Fruit fly (Drosophila melanogaster) whole organism, adult: Measurements from ENCODE around the gene CG31091.

Source experiments
- CG11617 ChIP-seq: fragments of 200-800 bp; sonication (Bioruptor generic); optimal IDR thresholded peaks from 2 replicates; lab custom pipeline; 2017; ENCODE audit warnings: mild to moderate bottlenecking, missing biosample characterization, missing genetic modification reagents, missing genetic modification characterization
- CG12768 ChIP-seq: fragments of 200-800 bp; sonication (Bioruptor generic); optimal IDR thresholded peaks from 2 replicates; lab custom pipeline; 2017; ENCODE audit warnings: missing biosample characterization, missing genetic modification characterization, mild to moderate bottlenecking, moderate library complexity, missing genetic modification reagents
- CG14711 ChIP-seq: fragments of 200-800 bp; sonication (Bioruptor generic); optimal IDR thresholded peaks from 2 replicates; lab custom pipeline; 2018; ENCODE audit warnings: missing biosample characterization, mild to moderate bottlenecking, missing genetic modification characterization, moderate library complexity
- CG33017 ChIP-seq: fragments of 200-800 bp; sonication (Bioruptor generic); optimal IDR thresholded peaks from 2 replicates; lab custom pipeline; 2018; ENCODE audit warnings: missing biosample characterization, mild to moderate bottlenecking, missing genetic modification characterization, moderate library complexity
- CG7045 ChIP-seq: fragments of 200-800 bp; sonication (Bioruptor generic); optimal IDR thresholded peaks from 2 replicates; lab custom pipeline; 2017; ENCODE audit warnings: missing biosample characterization, mild to moderate bottlenecking, missing genetic modification characterization
- Crg-1 ChIP-seq: fragments of 200-800 bp; sonication (Bioruptor generic); optimal IDR thresholded peaks from 2 replicates; lab custom pipeline; 2016; ENCODE audit warnings: missing biosample characterization, missing genetic modification characterization
- Hr96 ChIP-seq: fragments of 200-800 bp; sonication (Bioruptor generic); optimal IDR thresholded peaks from 2 replicates; lab custom pipeline; 2016; ENCODE audit warnings: missing biosample characterization, missing genetic modification characterization
- cic ChIP-seq: fragments of 200-800 bp; sonication (Bioruptor generic); optimal IDR thresholded peaks from 2 replicates; lab custom pipeline; 2017; ENCODE audit warnings: missing biosample characterization, mild to moderate bottlenecking, missing genetic modification characterization, moderate library complexity
- cnc ChIP-seq, 2 experiments: fragments of >200 bp; optimal IDR thresholded peaks; 2 replicates each; lab custom pipeline; 2017

DNA sequence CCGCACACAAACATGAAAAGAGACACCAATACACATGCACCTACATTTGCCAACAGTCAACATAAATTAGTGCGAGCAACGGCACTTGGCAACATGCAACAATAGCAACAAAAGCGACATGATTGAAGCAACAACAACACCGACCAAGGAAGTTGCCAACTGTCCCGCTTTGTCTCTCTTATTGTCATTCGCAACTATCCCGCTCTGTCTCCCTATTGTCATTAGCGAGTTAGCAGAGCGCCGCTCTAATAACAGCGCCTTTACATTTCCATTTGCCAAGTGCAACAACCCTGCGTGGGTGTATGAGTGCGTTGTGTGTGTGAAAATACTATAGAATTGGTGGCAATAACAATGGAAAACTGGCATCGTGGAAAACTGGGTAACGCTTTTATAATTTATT lies 15.8 kb upstream of the CG31091 start:
- TF ChIP-seq CG14711 (tag; lab: Kevin White, UChicago) (no peak), Crg-1 (GFP tag; lab: Kevin White, UChicago) (no peak), cic (GFP tag; lab: Kevin White, UChicago) (no peak), CG7045 (no peak), CG11617 (GFP tag; lab: Kevin White, UChicago) (no peak), CG33017 (no peak), cnc (optimal IDR thresholded peaks at IDR 0.05; lab: Kevin White, UChicago) (no peak), CG12768 (GFP tag; lab: Kevin White, UChicago) (no peak), Hr96 (no peak)
